Worm (Caenorhabditis elegans) whole organism, midembryonic: ENCODE data around the gene C53D6.7.

Experiments
- T22C8.4 ChIP-seq: fragments of 200-800 bp; sonication (Bioruptor generic); IDR thresholded peaks from 2 replicates; pipeline ENCODE4 v1.3.6; 2022; ENCODE audit warnings: missing genetic modification characterization, missing compliant biosample characterization
- klf-2 ChIP-seq: fragments of 200-800 bp; sonication (Bioruptor generic); conservative IDR thresholded peaks from 2 replicates; pipeline ENCODE4 v1.3.6; 2022; ENCODE audit warnings: missing genetic modification reagents, missing genetic modification characterization, missing compliant biosample characterization
- med-1 ChIP-seq: sonication (generic microtip); optimal IDR thresholded peaks from 2 replicates; lab custom pipeline; 2017; ENCODE audit warnings: missing genetic modification characterization, mild to moderate bottlenecking, missing compliant biosample characterization, antibody characterized with exemption, missing genetic modification reagents; ENCODE audit not compliant: insufficient read depth
- ref-1 ChIP-seq: fragments of 200-800 bp; sonication (Bioruptor generic); conservative IDR thresholded peaks from 2 replicates; pipeline ENCODE4 v1.3.6; 2022; ENCODE audit warnings: missing genetic modification reagents, missing genetic modification characterization, missing compliant biosample characterization
- tab-1 ChIP-seq: fragments of 200-800 bp; sonication (Bioruptor generic); IDR thresholded peaks from 2 replicates; pipeline ENCODE4 v1.3.6; 2022; ENCODE audit warnings: missing genetic modification characterization, missing compliant biosample characterization
- ztf-23 ChIP-seq: fragments of 200-800 bp; sonication (Bioruptor generic); IDR thresholded peaks from 2 replicates; pipeline ENCODE4 v1.3.6; 2022; ENCODE audit warnings: missing genetic modification reagents, missing genetic modification characterization, missing compliant biosample characterization
- ztf-29 ChIP-seq: fragments of 200-800 bp; sonication (Bioruptor generic); IDR thresholded peaks from 2 replicates; pipeline ENCODE4 v1.3.6; 2022; ENCODE audit warnings: missing genetic modification reagents, missing genetic modification characterization, missing compliant biosample characterization

- no peak for TF ChIP-seq tab-1 (GFP tag; lab: Robert Waterston, UW)
- no peak for TF ChIP-seq ref-1
- no peak for TF ChIP-seq T22C8.4 (GFP tag; lab: Robert Waterston, UW)
- no peak for TF ChIP-seq ztf-29 (GFP tag; lab: Robert Waterston, UW)
- TF ChIP-seq ztf-23: no peak
- no peak for TF ChIP-seq klf-2 (GFP tag; lab: Robert Waterston, UW)
- TF ChIP-seq med-1: no peak
These were observed 4.4 kb downstream of the C53D6.7 start, which contains the start of gene C53D6.6 for ce11 chrIV:9032550-9032949.
